Fruit fly (Drosophila melanogaster): ENCODE results near the gene Ilk.

Ilk gene

dm6 chr3L:21204581-21205495, 11.9 kb upstream of the Ilk start:
- TF ChIP-seq CG14711 (tag; optimal IDR thresholded peaks at IDR 0.05) (no peak), CG7101 (tag; optimal IDR thresholded peaks at IDR 0.05) (peak; percentile 6), tj (GFP tag; optimal IDR thresholded peaks at IDR 0.05) (peak; percentile 81), CG12768 (GFP tag; optimal IDR thresholded peaks at IDR 0.05) (peak; percentile 21)

dm6 chr3L:21205496-21205824, 11.2 kb upstream of the Ilk start:
- TF ChIP-seq CG5204 (GFP tag; optimal IDR thresholded peaks at IDR 0.05) (no peak), CG12768 (GFP tag; optimal IDR thresholded peaks at IDR 0.05) (no peak), Mnt (GFP tag; optimal IDR thresholded peaks at IDR 0.05) (no peak), toe (GFP tag; optimal IDR thresholded peaks at IDR 0.05) (no peak), CG14711 (tag; optimal IDR thresholded peaks at IDR 0.05) (no peak), cic (GFP tag; optimal IDR thresholded peaks at IDR 0.05) (no peak)

- no peak for TF ChIP-seq Hr96 (GFP tag; optimal IDR thresholded peaks at IDR 0.05)
- no peak for TF ChIP-seq Crg-1 (GFP tag; optimal IDR thresholded peaks at IDR 0.05)
- no peak for TF ChIP-seq ovo (GFP tag; optimal IDR thresholded peaks at IDR 0.05)
- no peak for TF ChIP-seq bab1 (GFP tag; optimal IDR thresholded peaks at IDR 0.05)
- TF ChIP-seq Mnt (GFP tag; optimal IDR thresholded peaks at IDR 0.05): no peak
- no peak for TF ChIP-seq cic (GFP tag; optimal IDR thresholded peaks at IDR 0.05)
- no peak for TF ChIP-seq CG7101 (tag; optimal IDR thresholded peaks at IDR 0.05)
- no peak for TF ChIP-seq Clk (GFP tag; optimal IDR thresholded peaks at IDR 0.05)
- TF ChIP-seq CG1620 (GFP tag; optimal IDR thresholded peaks at IDR 0.05): no peak
- no peak for TF ChIP-seq CG11617 (GFP tag; optimal IDR thresholded peaks at IDR 0.05)
- no peak for TF ChIP-seq cnc (optimal IDR thresholded peaks at IDR 0.05)
- no peak for TF ChIP-seq kay (GFP tag; ENCODE audit: borderline replicate concordance)
- no peak for TF ChIP-seq tj (GFP tag; optimal IDR thresholded peaks at IDR 0.05)
- TF ChIP-seq pad (GFP tag; optimal IDR thresholded peaks at IDR 0.05): no peak
- TF ChIP-seq CG12768 (GFP tag; optimal IDR thresholded peaks at IDR 0.05): no peak
- TF ChIP-seq CG7045 (GFP tag; optimal IDR thresholded peaks at IDR 0.05): no peak
- no peak for TF ChIP-seq toe (GFP tag; optimal IDR thresholded peaks at IDR 0.05)
- no peak for TF ChIP-seq CG14711 (tag; optimal IDR thresholded peaks at IDR 0.05)
- TF ChIP-seq CG5204 (GFP tag; optimal IDR thresholded peaks at IDR 0.05): no peak
These were observed 10.2 kb upstream of the Ilk start for dm6 chr3L:21206486-21206885.

- TF ChIP-seq pad (GFP tag; optimal IDR thresholded peaks at IDR 0.05) (no peak), CG14711 (tag; optimal IDR thresholded peaks at IDR 0.05) (no peak), CG5204 (GFP tag; optimal IDR thresholded peaks at IDR 0.05) (no peak), cic (GFP tag; optimal IDR thresholded peaks at IDR 0.05) (no peak), kay (GFP tag; ENCODE audit: borderline replicate concordance) (no peak), ovo (GFP tag; optimal IDR thresholded peaks at IDR 0.05) (no peak), CG11617 (GFP tag; optimal IDR thresholded peaks at IDR 0.05) (no peak), Crg-1 (GFP tag; optimal IDR thresholded peaks at IDR 0.05) (no peak)
These were observed 6.7 kb upstream of the Ilk start, which contains the start of the genes CG10510 and CG10508 for dm6 chr3L:21209921-21210532. Gene CG10510, minus strand, starts transcription at chr3L:21210084. Gene CG10508, plus strand, starts transcription at chr3L:21210215.

- TF ChIP-seq ovo (GFP tag; optimal IDR thresholded peaks at IDR 0.05) (no peak), cic (GFP tag; optimal IDR thresholded peaks at IDR 0.05) (peak; percentile 0), CG7101 (tag; optimal IDR thresholded peaks at IDR 0.05) (no peak), Hr96 (GFP tag; optimal IDR thresholded peaks at IDR 0.05) (no peak), CG12768 (GFP tag; optimal IDR thresholded peaks at IDR 0.05) (no peak), CG7045 (GFP tag; optimal IDR thresholded peaks at IDR 0.05) (no peak), Clk (GFP tag; optimal IDR thresholded peaks at IDR 0.05) (no peak), bab1 (GFP tag; optimal IDR thresholded peaks at IDR 0.05) (no peak), CG1620 (GFP tag; optimal IDR thresholded peaks at IDR 0.05) (no peak)
These were observed 2.5 kb downstream of the Ilk start for dm6 chr3L:21219160-21219559.

dm6 chr3L:21220100-21220499, 3.4 kb downstream of the Ilk start, which contains the start of gene CG43219:
Gene CG43219, plus strand, starts transcription at chr3L:21220400.
- no peak for TF ChIP-seq CG14711 (tag; optimal IDR thresholded peaks at IDR 0.05)
- no peak for TF ChIP-seq Mnt (GFP tag; optimal IDR thresholded peaks at IDR 0.05)
- no peak for TF ChIP-seq CG7101 (tag; optimal IDR thresholded peaks at IDR 0.05)
- no peak for TF ChIP-seq CG11617 (GFP tag; optimal IDR thresholded peaks at IDR 0.05)
- TF ChIP-seq Crg-1 (GFP tag; optimal IDR thresholded peaks at IDR 0.05): no peak

dm6 chr3L:21223268-21223667, 6.6 kb downstream of the Ilk start:
- TF ChIP-seq Crg-1 (GFP tag; optimal IDR thresholded peaks at IDR 0.05) (no peak), CG33017 (tag; optimal IDR thresholded peaks at IDR 0.05) (no peak), kay (GFP tag; ENCODE audit: borderline replicate concordance) (no peak), cic (GFP tag; optimal IDR thresholded peaks at IDR 0.05) (no peak), CG14711 (tag; optimal IDR thresholded peaks at IDR 0.05) (no peak), pad (GFP tag; optimal IDR thresholded peaks at IDR 0.05) (no peak), CG12768 (GFP tag; optimal IDR thresholded peaks at IDR 0.05) (no peak), Hr96 (GFP tag; optimal IDR thresholded peaks at IDR 0.05) (no peak)
